Fruit fly (Drosophila melanogaster): ENCODE data around the gene CG11334.
A peak's percentile ranks its signal among the peaks of the same experiment; 100 is the strongest.

CG11334 gene

dm6 chr3R:31463012-31463366 lies at the start of gene CG11334, which contains the start of gene CG11333 (continued):
- TF ChIP-seq ci (GFP tag; IDR thresholded peaks at IDR 0.05) (peak; percentile 13; the same call in 1 of the 3 replicates), BEAF-32 (GFP tag; optimal IDR thresholded peaks at IDR 0.05) (peak; percentile 33)

dm6 chr3R:31512040-31512439 lies 49.2 kb upstream of the CG11334 start:
- no peak for TF ChIP-seq Fer3 (tag; optimal IDR thresholded peaks at IDR 0.05)
- no peak for TF ChIP-seq CG17359 (tag; optimal IDR thresholded peaks at IDR 0.05)
- TF ChIP-seq CG32532 (GFP tag; IDR thresholded peaks at IDR 0.05), result no peak
- no peak for TF ChIP-seq CG11723 (GFP tag; optimal IDR thresholded peaks at IDR 0.05)
- no peak for TF ChIP-seq fd102C (GFP tag; optimal IDR thresholded peaks at IDR 0.05)
- no peak for TF ChIP-seq cad (GFP tag; optimal IDR thresholded peaks at IDR 0.05)
- no peak for TF ChIP-seq CG10267 (tag; optimal IDR thresholded peaks at IDR 0.05)
- no peak for TF ChIP-seq CG2889 (GFP tag; IDR thresholded peaks at IDR 0.05)
- no peak for TF ChIP-seq CG8089 (GFP tag; optimal IDR thresholded peaks at IDR 0.05)
- TF ChIP-seq Dp (GFP tag; optimal IDR thresholded peaks at IDR 0.05), result no peak
- no peak for TF ChIP-seq ranshi (GFP tag; IDR thresholded peaks at IDR 0.05)

dm6 chr3R:31505254-31505689 lies 42.4 kb upstream of the CG11334 start:
- TF ChIP-seq Ets65A (GFP tag) (peak; percentile 23), Hr51 (GFP tag; optimal IDR thresholded peaks at IDR 0.05) (no peak)

dm6 chr3R:31504731-31505252 lies 42.0 kb upstream of the CG11334 start:
- no peak for TF ChIP-seq Trl (optimal IDR thresholded peaks at IDR 0.05)
- TF ChIP-seq Trl (GFP tag; optimal IDR thresholded peaks at IDR 0.05), result no peak
- TF ChIP-seq CG4820 (GFP tag; optimal IDR thresholded peaks at IDR 0.05), result no peak
- no peak for TF ChIP-seq ac (GFP tag; optimal IDR thresholded peaks at IDR 0.05)
- TF ChIP-seq CG9817 (tag; optimal IDR thresholded peaks at IDR 0.05), result no peak
- no peak for TF ChIP-seq Oli (tag; optimal IDR thresholded peaks at IDR 0.05)
- TF ChIP-seq eve (GFP tag; optimal IDR thresholded peaks at IDR 0.05), result no peak
- no peak for TF ChIP-seq cg (GFP tag; optimal IDR thresholded peaks at IDR 0.05)
- no peak for TF ChIP-seq CG3838 (GFP tag; optimal IDR thresholded peaks at IDR 0.05)
- no peak for TF ChIP-seq Hr3 (GFP tag; optimal IDR thresholded peaks at IDR 0.05)
- no peak for TF ChIP-seq CG11247 (GFP tag; IDR thresholded peaks at IDR 0.05)
- no peak for TF ChIP-seq CG5180 (GFP tag; optimal IDR thresholded peaks at IDR 0.05)
- no peak for TF ChIP-seq E2f1 (GFP tag; IDR thresholded peaks at IDR 0.05)
- TF ChIP-seq CG12942 (GFP tag; optimal IDR thresholded peaks at IDR 0.05), result no peak
- TF ChIP-seq seq (GFP tag; IDR thresholded peaks at IDR 0.05), result no peak
- TF ChIP-seq CG18764 (GFP tag; optimal IDR thresholded peaks at IDR 0.05), result no peak
- no peak for TF ChIP-seq CG11504 (tag; optimal IDR thresholded peaks at IDR 0.05)
- TF ChIP-seq Nf-YA (GFP tag; IDR thresholded peaks at IDR 0.05), result no peak
- TF ChIP-seq CG1603 (tag; optimal IDR thresholded peaks at IDR 0.05), result no peak

- TF ChIP-seq CG15479 (GFP tag; optimal IDR thresholded peaks at IDR 0.05) (no peak), CG14014 (GFP tag; IDR thresholded peaks at IDR 0.05) (no peak), so (GFP tag; IDR thresholded peaks at IDR 0.05) (no peak), gsb (GFP tag; IDR thresholded peaks at IDR 0.05) (no peak), crp (GFP tag; optimal IDR thresholded peaks at IDR 0.05) (no peak), NfI (GFP tag; optimal IDR thresholded peaks at IDR 0.05) (no peak), mld (GFP tag; IDR thresholded peaks at IDR 0.05; ENCODE audit: partially characterized antibody) (no peak), gro (GFP tag; optimal IDR thresholded peaks at IDR 0.05) (no peak), tio (GFP tag; optimal IDR thresholded peaks at IDR 0.05) (no peak), sob (GFP tag; IDR thresholded peaks at IDR 0.05) (no peak)
Measured at dm6 chr3R:31503665-31504064, 40.8 kb upstream of the CG11334 start.
